Worm (Caenorhabditis elegans) whole organism, L1 larva: ENCODE measurements around the gene srw-13.

Experiments used
- lin-15B ChIP-seq: fragments of 150-350 bp; sonication (generic microtip); optimal IDR thresholded peaks from 3 replicates; lab custom pipeline; 2014; ENCODE audit warnings: missing biosample characterization, missing genetic modification characterization
- nhr-28 ChIP-seq: fragments of 150-350 bp; optimal IDR thresholded peaks from 2 replicates; lab custom pipeline; 2014; ENCODE audit warnings: missing biosample characterization, missing genetic modification characterization
- nhr-77 ChIP-seq: fragments of 150-350 bp; optimal IDR thresholded peaks from 2 replicates; lab custom pipeline; 2014; ENCODE audit warnings: missing biosample characterization, missing genetic modification characterization
- nhr-90 ChIP-seq: sonication (generic microtip); optimal IDR thresholded peaks from 2 replicates; lab custom pipeline; 2016; ENCODE audit warnings: mild to moderate bottlenecking, missing genetic modification characterization, missing compliant biosample characterization; ENCODE audit not compliant: poor library complexity
- unc-62 ChIP-seq: fragments of 150-350 bp; optimal IDR thresholded peaks from 2 replicates; lab custom pipeline; 2014; ENCODE audit warnings: missing biosample characterization, missing genetic modification reagents, missing genetic modification characterization

- TF ChIP-seq unc-62 (GFP tag; lab: Kevin White, UChicago) (no peak), lin-15B (tag; lab: Kevin White, UChicago) (no peak), nhr-90 (tag; lab: Kevin White, UChicago) (no peak), nhr-28 (tag; lab: Kevin White, UChicago) (no peak), nhr-77 (no peak)
Observed at ce11 chrV:15276915-15277314, 44.6 kb downstream of the srw-13 start, which contains the start of gene srw-17.
